Fruit fly (Drosophila melanogaster): ENCODE measurements around the gene CG10472.

The CG10472 gene

DNA sequence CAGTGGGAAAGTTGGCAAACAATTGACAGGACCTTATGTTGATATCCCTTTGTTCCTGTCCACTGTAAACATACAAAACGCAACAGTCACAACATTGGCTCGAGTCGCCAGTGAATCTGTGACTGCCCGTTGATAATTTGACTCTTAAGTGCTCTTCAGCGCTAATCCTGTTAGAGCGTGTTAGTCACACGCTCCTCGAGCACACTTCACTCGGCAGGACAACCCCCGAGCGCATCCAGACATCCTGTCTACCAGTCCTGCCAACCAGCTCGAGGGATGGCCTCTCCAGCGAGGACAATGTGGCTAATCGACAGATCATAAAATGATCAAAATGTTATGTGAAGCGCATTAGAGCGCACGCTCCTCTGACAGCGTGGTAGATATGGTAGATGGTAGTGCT is 41.8 kb upstream of the CG10472 start:
- TF ChIP-seq tj (GFP tag; optimal IDR thresholded peaks at IDR 0.05) (no peak), CG5204 (GFP tag; optimal IDR thresholded peaks at IDR 0.05) (no peak), Mnt (GFP tag; optimal IDR thresholded peaks at IDR 0.05) (no peak), CG33017 (tag; optimal IDR thresholded peaks at IDR 0.05) (no peak), CG1620 (GFP tag; optimal IDR thresholded peaks at IDR 0.05) (no peak), bab1 (GFP tag; optimal IDR thresholded peaks at IDR 0.05) (no peak), CG14711 (tag; optimal IDR thresholded peaks at IDR 0.05) (no peak), CG11617 (GFP tag; optimal IDR thresholded peaks at IDR 0.05) (no peak)

DNA sequence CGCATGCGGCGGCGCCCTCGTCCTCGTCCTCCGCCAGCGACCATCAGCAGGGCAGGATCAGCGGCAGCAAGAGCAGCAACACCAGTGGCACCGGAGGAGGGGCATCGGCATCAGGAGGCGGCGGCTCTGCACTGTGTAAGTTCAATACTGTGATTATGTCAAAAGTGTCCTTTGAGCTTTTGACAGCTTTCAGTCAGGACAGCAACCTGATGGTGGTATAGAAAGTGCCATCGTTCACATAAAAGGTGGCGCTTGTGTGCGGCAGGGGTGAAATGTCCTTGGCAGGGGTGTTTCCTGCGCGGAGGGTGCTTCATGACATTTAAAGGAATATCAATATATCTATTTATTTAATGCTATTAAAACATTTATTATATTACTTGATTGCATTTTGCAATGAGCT is 40.9 kb upstream of the CG10472 start:
- TF ChIP-seq CG33017 (tag; optimal IDR thresholded peaks at IDR 0.05) = no peak

DNA sequence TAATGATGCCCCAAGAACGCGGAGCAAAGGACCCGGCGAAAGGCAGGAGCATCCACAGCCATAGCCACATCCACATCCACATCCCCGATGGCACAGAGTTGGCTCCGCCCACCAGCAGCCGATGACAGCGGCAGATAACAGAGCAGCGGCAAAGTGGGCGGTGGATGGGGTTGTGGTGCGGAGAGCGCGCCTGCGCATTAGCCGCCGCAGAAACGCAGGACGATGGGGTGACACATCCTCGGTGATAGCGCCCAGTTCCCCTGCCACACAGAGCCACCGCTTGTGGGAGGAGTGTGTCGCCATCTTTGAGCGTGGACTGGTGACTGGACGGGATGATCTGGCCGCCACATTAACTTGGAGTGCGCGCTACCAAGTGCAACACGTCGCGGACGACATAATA is 34.6 kb upstream of the CG10472 start, which contains the start of gene Ets65A:
Gene Ets65A, plus strand, starts transcription at position 348 of the 400 bp plus-strand sequence.
- TF ChIP-seq Crg-1 (GFP tag; optimal IDR thresholded peaks at IDR 0.05) = no peak
- TF ChIP-seq CG14711 (tag; optimal IDR thresholded peaks at IDR 0.05) = no peak
- TF ChIP-seq kay (GFP tag; ENCODE audit: borderline replicate concordance) = no peak
- no peak for TF ChIP-seq Mnt (GFP tag; optimal IDR thresholded peaks at IDR 0.05)
- TF ChIP-seq tj (GFP tag; optimal IDR thresholded peaks at IDR 0.05) = no peak
- no peak for TF ChIP-seq toe (GFP tag; optimal IDR thresholded peaks at IDR 0.05)
- no peak for TF ChIP-seq cic (GFP tag; optimal IDR thresholded peaks at IDR 0.05)
- no peak for TF ChIP-seq CG11617 (GFP tag; optimal IDR thresholded peaks at IDR 0.05)

DNA sequence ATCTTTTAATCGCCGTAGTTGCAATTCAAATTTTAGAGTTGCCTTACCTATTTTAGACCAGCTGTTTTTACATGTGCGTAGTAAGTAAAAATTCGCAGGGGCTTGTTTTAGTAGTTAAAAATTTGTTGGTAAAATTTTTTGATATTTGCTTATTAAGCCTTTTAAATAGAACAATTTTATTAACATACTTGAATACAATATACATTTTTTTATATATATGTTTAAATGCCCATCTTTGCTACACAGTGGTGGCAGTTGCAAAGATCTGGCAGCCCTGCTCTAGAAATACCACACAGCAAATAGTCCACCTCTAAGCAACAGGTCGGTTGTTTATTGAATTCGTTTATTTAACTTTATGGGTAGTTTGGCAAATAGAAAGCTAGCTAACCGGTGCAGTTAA is 32.0 kb upstream of the CG10472 start, which contains the start of the genes CG10467 and loj:
Gene CG10467, minus strand, starts transcription at position 51 of the 400 bp plus-strand sequence.
Gene loj, plus strand, starts transcription at position 291 of the 400 bp plus-strand sequence.
- TF ChIP-seq Hr96 (GFP tag; optimal IDR thresholded peaks at IDR 0.05) = peak; percentile 75
- peak; percentile 88 for TF ChIP-seq CG5204 (GFP tag; optimal IDR thresholded peaks at IDR 0.05)
- TF ChIP-seq CG7101 (tag; optimal IDR thresholded peaks at IDR 0.05) = peak; percentile 92
- peak; percentile 69 for TF ChIP-seq tj (GFP tag; optimal IDR thresholded peaks at IDR 0.05)
- no peak for TF ChIP-seq kay (GFP tag; ENCODE audit: borderline replicate concordance)
- peak; percentile 91 for TF ChIP-seq CG12768 (GFP tag; optimal IDR thresholded peaks at IDR 0.05)
- no peak for TF ChIP-seq cnc (optimal IDR thresholded peaks at IDR 0.05)
- TF ChIP-seq CG11617 (GFP tag; optimal IDR thresholded peaks at IDR 0.05) = peak; percentile 87
- TF ChIP-seq CG33017 (tag; optimal IDR thresholded peaks at IDR 0.05) = peak; percentile 88
- TF ChIP-seq bab1 (GFP tag; optimal IDR thresholded peaks at IDR 0.05) = peak; percentile 88
- TF ChIP-seq CG1620 (GFP tag; optimal IDR thresholded peaks at IDR 0.05) = peak; percentile 88
- peak; percentile 77 for TF ChIP-seq Crg-1 (GFP tag; optimal IDR thresholded peaks at IDR 0.05)
- TF ChIP-seq CG14711 (tag; optimal IDR thresholded peaks at IDR 0.05) = peak; percentile 94
- peak; percentile 78 for TF ChIP-seq pad (GFP tag; optimal IDR thresholded peaks at IDR 0.05)
- peak; percentile 84 for TF ChIP-seq toe (GFP tag; optimal IDR thresholded peaks at IDR 0.05)
- peak; percentile 31 for TF ChIP-seq cic (GFP tag; optimal IDR thresholded peaks at IDR 0.05)
- peak; percentile 62 for TF ChIP-seq Mnt (GFP tag; optimal IDR thresholded peaks at IDR 0.05)
- peak; percentile 93 for TF ChIP-seq CG7045 (GFP tag; optimal IDR thresholded peaks at IDR 0.05)
- TF ChIP-seq ovo (GFP tag; optimal IDR thresholded peaks at IDR 0.05) = peak; percentile 86
- TF ChIP-seq Clk (GFP tag; optimal IDR thresholded peaks at IDR 0.05) = peak; percentile 81

DNA sequence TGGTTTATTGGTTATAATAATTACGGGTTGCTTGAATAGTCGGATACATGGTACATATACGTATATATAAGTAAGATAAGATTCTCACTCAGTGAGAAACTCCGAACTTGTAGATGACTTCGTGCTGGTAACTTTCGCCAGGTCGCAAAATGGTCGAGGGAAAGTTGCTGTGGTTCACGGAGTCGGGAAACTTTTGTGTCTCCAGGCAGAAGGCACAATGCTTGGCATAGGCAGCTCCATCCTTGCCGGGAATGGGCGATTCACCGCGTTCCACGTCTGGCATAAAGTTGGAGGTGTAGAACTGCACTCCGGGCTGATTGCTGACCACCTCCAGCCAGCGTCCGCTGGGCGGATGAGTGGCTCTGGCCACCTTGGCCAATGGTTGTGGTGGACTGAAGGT is 30.5 kb upstream of the CG10472 start, which contains the start of gene CG10469:
Gene CG10469, minus strand, starts transcription at position 101 of the 400 bp plus-strand sequence.
- TF ChIP-seq ovo (GFP tag; optimal IDR thresholded peaks at IDR 0.05) = no peak
- TF ChIP-seq CG33017 (tag; optimal IDR thresholded peaks at IDR 0.05) = no peak
- no peak for TF ChIP-seq CG11617 (GFP tag; optimal IDR thresholded peaks at IDR 0.05)
- no peak for TF ChIP-seq toe (GFP tag; optimal IDR thresholded peaks at IDR 0.05)

DNA sequence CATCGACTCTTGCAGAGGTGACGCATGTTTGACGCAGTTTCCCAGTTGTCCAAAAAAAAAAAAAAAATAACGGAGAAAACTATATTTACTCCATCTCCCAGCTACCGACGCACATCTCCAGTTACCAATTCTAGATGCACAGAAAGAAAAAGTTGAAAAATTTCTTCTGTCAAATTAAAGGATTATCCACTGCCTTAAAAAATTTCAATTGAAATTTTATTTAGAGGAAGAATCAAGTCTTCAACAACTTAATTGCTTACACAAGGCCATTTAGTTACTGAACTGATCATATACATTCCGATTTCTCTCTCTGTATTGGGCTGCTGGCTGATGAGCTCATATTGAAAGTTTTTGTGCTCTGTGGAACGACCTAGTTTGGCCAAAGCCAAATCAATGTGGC is 23.3 kb upstream of the CG10472 start:
- TF ChIP-seq CG14711 (tag; optimal IDR thresholded peaks at IDR 0.05) (no peak), cic (GFP tag; optimal IDR thresholded peaks at IDR 0.05) (no peak), CG7101 (tag; optimal IDR thresholded peaks at IDR 0.05) (no peak), CG11617 (GFP tag; optimal IDR thresholded peaks at IDR 0.05) (no peak), tj (GFP tag; optimal IDR thresholded peaks at IDR 0.05) (no peak), Hr96 (GFP tag; optimal IDR thresholded peaks at IDR 0.05) (no peak), CG1620 (GFP tag; optimal IDR thresholded peaks at IDR 0.05) (no peak), pad (GFP tag; optimal IDR thresholded peaks at IDR 0.05) (no peak), Crg-1 (GFP tag; optimal IDR thresholded peaks at IDR 0.05) (no peak), CG33017 (tag; optimal IDR thresholded peaks at IDR 0.05) (no peak), toe (GFP tag; optimal IDR thresholded peaks at IDR 0.05) (no peak), ovo (GFP tag; optimal IDR thresholded peaks at IDR 0.05) (no peak), CG12768 (GFP tag; optimal IDR thresholded peaks at IDR 0.05) (no peak), Clk (GFP tag; optimal IDR thresholded peaks at IDR 0.05) (no peak), Mnt (GFP tag; optimal IDR thresholded peaks at IDR 0.05) (no peak), kay (GFP tag; ENCODE audit: borderline replicate concordance) (no peak), bab1 (GFP tag; optimal IDR thresholded peaks at IDR 0.05) (no peak)

DNA sequence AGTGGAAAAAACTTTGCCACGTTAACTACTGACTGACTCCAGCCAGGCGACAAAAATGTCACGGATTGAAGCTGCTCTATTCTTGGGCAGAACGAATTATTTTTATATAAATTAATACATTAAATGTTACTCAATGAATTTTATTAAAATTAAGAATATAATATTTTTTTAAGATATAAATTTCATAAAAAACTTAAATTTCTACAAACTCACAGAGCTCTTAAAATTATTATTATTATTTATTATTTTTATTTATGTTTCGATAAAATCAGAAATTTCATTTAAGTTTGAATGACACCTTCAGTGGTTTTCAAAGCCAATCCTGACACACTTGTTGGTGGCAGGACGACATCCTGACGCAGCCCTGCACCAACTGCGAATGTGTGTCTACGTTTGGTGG is 22.4 kb upstream of the CG10472 start:
- TF ChIP-seq Clk (GFP tag; optimal IDR thresholded peaks at IDR 0.05) = no peak
- TF ChIP-seq Hr96 (GFP tag; optimal IDR thresholded peaks at IDR 0.05) = no peak
- TF ChIP-seq CG14711 (tag; optimal IDR thresholded peaks at IDR 0.05) = no peak
- TF ChIP-seq CG5204 (GFP tag; optimal IDR thresholded peaks at IDR 0.05) = no peak
- TF ChIP-seq CG7101 (tag; optimal IDR thresholded peaks at IDR 0.05) = no peak
- TF ChIP-seq CG12768 (GFP tag; optimal IDR thresholded peaks at IDR 0.05) = no peak
- no peak for TF ChIP-seq CG33017 (tag; optimal IDR thresholded peaks at IDR 0.05)
- TF ChIP-seq toe (GFP tag; optimal IDR thresholded peaks at IDR 0.05) = no peak
